Worm (Caenorhabditis elegans) whole organism, L1 larva: Measurements from ENCODE around the gene acdh-2.
A peak's percentile ranks its signal among the peaks of the same experiment; 100 is the strongest.

Experiments used
- C34B4.2 ChIP-seq: sonication (generic microtip); optimal IDR thresholded peaks from 2 replicates; lab custom pipeline; 2017; ENCODE audit warnings: mild to moderate bottlenecking, missing genetic modification characterization, missing compliant biosample characterization
- Y116A8C.19 ChIP-seq: sonication (generic microtip); optimal IDR thresholded peaks from 2 replicates; lab custom pipeline; 2016; ENCODE audit warnings: missing compliant biosample characterization, missing genetic modification characterization, borderline replicate concordance
- aha-1 ChIP-seq: fragments of 150-350 bp; optimal IDR thresholded peaks from 2 replicates; lab custom pipeline; 2014; ENCODE audit warnings: missing biosample characterization, missing genetic modification characterization
- aly-2 ChIP-seq: fragments of 150-350 bp; optimal IDR thresholded peaks from 2 replicates; lab custom pipeline; 2014; ENCODE audit warnings: missing biosample characterization, missing genetic modification characterization
- ama-1 ChIP-seq: fragments of 150-350 bp; optimal IDR thresholded peaks from 2 replicates; lab custom pipeline; 2014
- ceh-63 ChIP-seq: fragments of 200-800 bp; sonication (Bioruptor generic); optimal IDR thresholded peaks from 2 replicates; lab custom pipeline; 2018; ENCODE audit warnings: mild to moderate bottlenecking, missing genetic modification characterization, missing compliant biosample characterization
- ceh-8 ChIP-seq: fragments of 200-800 bp; sonication (Bioruptor generic); optimal IDR thresholded peaks from 2 replicates; lab custom pipeline; 2018; ENCODE audit warnings: mild to moderate bottlenecking, missing genetic modification characterization, moderate library complexity, missing compliant biosample characterization
- ceh-88 ChIP-seq: fragments of 200-800 bp; sonication (Bioruptor generic); IDR thresholded peaks from 2 replicates; pipeline ENCODE4 v1.3.6; 2022; ENCODE audit warnings: missing genetic modification characterization, missing compliant biosample characterization
- ceh-90 ChIP-seq: sonication (generic microtip); optimal IDR thresholded peaks from 2 replicates; lab custom pipeline; 2016; ENCODE audit warnings: missing genetic modification characterization, missing compliant biosample characterization
- ces-1 ChIP-seq: fragments of 150-350 bp; optimal IDR thresholded peaks from 2 replicates; lab custom pipeline; 2014; ENCODE audit warnings: missing biosample characterization, missing genetic modification reagents, missing genetic modification characterization
- efl-1 ChIP-seq, 4 experiments: fragments of 150-350 bp; optimal IDR thresholded peaks in 3 of 4; peaks in 1 of 4; 1 replicate in 1 of 4; 2 replicates in 3 of 4; lab custom pipeline; 2014; ENCODE audit warnings: missing biosample characterization in 2 of 4, missing genetic modification characterization in 2 of 4, missing genetic modification reagents in 2 of 4
- efl-3 ChIP-seq: fragments of 200-800 bp; sonication (Bioruptor generic); optimal IDR thresholded peaks from 2 replicates; lab custom pipeline; 2018; ENCODE audit warnings: mild to moderate bottlenecking, missing genetic modification characterization, missing compliant biosample characterization
- elt-2 ChIP-seq: sonication (generic microtip); optimal IDR thresholded peaks from 2 replicates; lab custom pipeline; 2016; ENCODE audit warnings: missing genetic modification characterization, mild to moderate bottlenecking, inconsistent platforms, missing compliant biosample characterization, missing genetic modification reagents
- fkh-4 ChIP-seq: sonication (generic microtip); optimal IDR thresholded peaks from 2 replicates; lab custom pipeline; 2016; ENCODE audit warnings: missing compliant biosample characterization, missing genetic modification characterization, borderline replicate concordance
- fos-1 ChIP-seq: fragments of 150-350 bp; optimal IDR thresholded peaks from 2 replicates; lab custom pipeline; 2014; ENCODE audit warnings: missing biosample characterization, missing genetic modification characterization
- hlh-4 ChIP-seq: sonication (generic microtip); optimal IDR thresholded peaks from 2 replicates; lab custom pipeline; 2016; ENCODE audit warnings: mild to moderate bottlenecking, missing genetic modification characterization, missing compliant biosample characterization
- hpl-2 ChIP-seq: fragments of 150-350 bp; optimal IDR thresholded peaks from 2 replicates; lab custom pipeline; 2014; ENCODE audit warnings: missing biosample characterization, missing genetic modification reagents, missing genetic modification characterization
- lin-14 ChIP-seq: fragments of 200-800 bp; sonication (Bioruptor generic); optimal IDR thresholded peaks from 2 replicates; lab custom pipeline; 2018; ENCODE audit warnings: mild to moderate bottlenecking, missing genetic modification characterization, moderate library complexity, missing compliant biosample characterization
- lin-15B ChIP-seq: fragments of 150-350 bp; sonication (generic microtip); optimal IDR thresholded peaks from 3 replicates; lab custom pipeline; 2014; ENCODE audit warnings: missing biosample characterization, missing genetic modification characterization
- lin-35 ChIP-seq, 2 experiments: fragments of 150-350 bp; optimal IDR thresholded peaks; 2 replicates each; lab custom pipeline; 2014; ENCODE audit warnings: missing biosample characterization in 2 of 2, missing genetic modification characterization in 2 of 2, missing genetic modification reagents in 2 of 2
- mab-9 ChIP-seq: fragments of 200-800 bp; sonication (Bioruptor generic); IDR thresholded peaks from 2 replicates; pipeline ENCODE4 v1.3.6; 2022; ENCODE audit warnings: missing genetic modification reagents, missing genetic modification characterization, missing compliant biosample characterization
- mdl-1 ChIP-seq, 2 experiments: fragments of 150-350 bp; optimal IDR thresholded peaks; 2 replicates each; lab custom pipeline; 2014 to 2017; ENCODE audit warnings: missing biosample characterization in 2 of 2, missing genetic modification characterization in 2 of 2, inconsistent platforms in 1 of 2
- nhr-12 ChIP-seq: sonication (generic microtip); optimal IDR thresholded peaks from 2 replicates; lab custom pipeline; 2017; ENCODE audit warnings: missing biosample characterization, missing genetic modification characterization
- nhr-20 ChIP-seq: sonication (generic microtip); optimal IDR thresholded peaks from 2 replicates; lab custom pipeline; 2016; ENCODE audit warnings: mild to moderate bottlenecking, missing genetic modification characterization, missing compliant biosample characterization
- nhr-28 ChIP-seq: fragments of 150-350 bp; optimal IDR thresholded peaks from 2 replicates; lab custom pipeline; 2014; ENCODE audit warnings: missing biosample characterization, missing genetic modification characterization
- nhr-71 ChIP-seq: sonication (generic microtip); optimal IDR thresholded peaks from 2 replicates; lab custom pipeline; 2016; ENCODE audit warnings: mild to moderate bottlenecking, missing genetic modification characterization, moderate library complexity, missing compliant biosample characterization
- nhr-77 ChIP-seq: fragments of 150-350 bp; optimal IDR thresholded peaks from 2 replicates; lab custom pipeline; 2014; ENCODE audit warnings: missing biosample characterization, missing genetic modification characterization
- nhr-85 ChIP-seq: sonication (generic microtip); peaks from one replicate; lab custom pipeline; 2016; ENCODE audit warnings: missing genetic modification characterization, inconsistent platforms, missing compliant biosample characterization
- pag-3 ChIP-seq: sonication (generic microtip); optimal IDR thresholded peaks from 2 replicates; lab custom pipeline; 2017; ENCODE audit warnings: missing genetic modification characterization, mild to moderate bottlenecking, missing compliant biosample characterization, antibody characterized with exemption, borderline replicate concordance; ENCODE audit not compliant: insufficient read depth
- pax-3 ChIP-seq: fragments of 200-800 bp; sonication (Bioruptor generic); optimal IDR thresholded peaks from 2 replicates; lab custom pipeline; 2018; ENCODE audit warnings: mild to moderate bottlenecking, missing genetic modification characterization, moderate library complexity, missing compliant biosample characterization
- sox-4 ChIP-seq: sonication (generic microtip); optimal IDR thresholded peaks from 2 replicates; lab custom pipeline; 2016; ENCODE audit warnings: missing genetic modification characterization, missing compliant biosample characterization
- swsn-7 ChIP-seq: sonication (generic microtip); optimal IDR thresholded peaks from 2 replicates; lab custom pipeline; 2016; ENCODE audit warnings: missing genetic modification characterization, missing compliant biosample characterization
- tbx-2 ChIP-seq: sonication (generic microtip); optimal IDR thresholded peaks from 2 replicates; lab custom pipeline; 2016; ENCODE audit warnings: missing genetic modification characterization, missing compliant biosample characterization
- xbp-1 ChIP-seq: sonication (generic microtip); optimal IDR thresholded peaks from 2 replicates; lab custom pipeline; 2016; ENCODE audit warnings: missing genetic modification characterization, missing compliant biosample characterization
- zip-4 ChIP-seq: fragments of 200-800 bp; sonication (Bioruptor generic); optimal IDR thresholded peaks from 2 replicates; lab custom pipeline; 2018; ENCODE audit warnings: mild to moderate bottlenecking, missing genetic modification characterization, moderate library complexity, missing compliant biosample characterization

acdh-2 gene

DNA sequence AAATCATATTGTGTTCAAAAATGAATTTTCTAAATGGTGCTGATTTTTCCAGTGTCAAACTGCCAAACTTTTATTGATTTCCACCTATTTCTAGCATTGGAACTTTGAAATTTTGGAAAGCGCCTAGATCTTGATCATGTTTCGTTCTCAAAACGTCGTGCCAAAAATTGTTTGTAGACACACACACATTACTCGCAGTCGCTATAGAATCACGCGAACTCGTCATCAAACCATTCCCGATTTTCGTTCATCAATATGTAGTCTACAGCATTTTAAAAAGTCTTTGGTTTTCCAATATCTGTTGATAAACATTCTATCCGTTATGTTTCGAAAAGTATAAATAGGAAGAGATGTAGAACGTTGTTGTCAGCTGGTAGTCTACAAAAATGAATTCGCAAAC lies 23.0 kb upstream of the acdh-2 start, which contains the start of the genes C17C3.1 and C17C3.15:
Gene C17C3.1 (plus strand): TSS at position 301 of the 400 bp plus-strand sequence.
Gene C17C3.15 (plus strand): TSS at position 383 of the 400 bp plus-strand sequence.
- TF ChIP-seq swsn-7 (tag; lab: Kevin White, UChicago) (no peak), efl-1 (optimal IDR thresholded peaks at IDR 0.05; lab: Kevin White, UChicago) (no peak), efl-1 (GFP tag; optimal IDR thresholded peaks at IDR 0.05 in 1 of 2; lab: Kevin White, UChicago) (no peak), lin-15B (tag; lab: Kevin White, UChicago) (no peak), pax-3 (tag; lab: Kevin White, UChicago) (no peak), hlh-4 (tag; lab: Kevin White, UChicago) (no peak), hpl-2 (no peak), ceh-88 (GFP tag; lab: Robert Waterston, UW) (no peak), lin-14 (GFP tag; lab: Kevin White, UChicago) (peak; percentile 11), aly-2 (no peak), lin-35 (GFP tag; optimal IDR thresholded peaks at IDR 0.05; lab: Kevin White, UChicago) (no peak), nhr-71 (tag; lab: Kevin White, UChicago) (peak; percentile 9), efl-3 (GFP tag; lab: Kevin White, UChicago) (no peak), pag-3 (tag; lab: Kevin White, UChicago) (no peak), nhr-12 (no peak), nhr-85 (tag; lab: Kevin White, UChicago) (peak; percentile 78)

DNA sequence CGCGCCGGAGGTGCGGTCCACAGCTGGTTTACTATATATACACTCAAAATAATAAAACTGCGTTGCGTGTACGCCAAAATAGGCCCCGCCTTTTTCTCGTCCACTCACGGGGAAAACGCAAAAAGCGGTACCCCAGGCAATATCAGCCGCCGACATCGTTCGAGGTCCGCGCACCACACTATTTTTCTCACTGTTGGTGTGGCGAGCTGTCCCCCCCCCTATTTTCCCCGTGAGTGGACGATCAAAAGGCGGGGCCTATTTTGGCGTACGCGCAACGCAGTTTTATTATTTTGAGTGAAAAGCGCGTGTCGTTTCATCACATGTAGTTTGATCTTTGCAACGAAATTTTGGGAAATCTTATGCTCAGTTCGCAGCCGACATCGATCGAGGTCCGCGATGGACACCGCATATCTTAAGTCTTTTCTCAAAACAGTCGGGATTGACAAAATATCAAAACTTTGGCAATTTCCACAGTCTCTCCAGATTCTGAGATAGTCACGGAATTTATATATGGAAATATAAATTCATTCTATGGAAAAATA lies 17.9 kb upstream of the acdh-2 start:
- TF ChIP-seq efl-1 (optimal IDR thresholded peaks at IDR 0.05; lab: Kevin White, UChicago), result no peak
- TF ChIP-seq efl-1 (GFP tag; optimal IDR thresholded peaks at IDR 0.05 in 1 of 2; lab: Kevin White, UChicago), result no peak
- TF ChIP-seq zip-4 (GFP tag; lab: Kevin White, UChicago), result no peak
- TF ChIP-seq ceh-8, result no peak
- TF ChIP-seq efl-3 (GFP tag; lab: Kevin White, UChicago), result no peak
- TF ChIP-seq xbp-1 (tag; lab: Kevin White, UChicago), result no peak
- no peak for TF ChIP-seq sox-4 (tag; lab: Kevin White, UChicago)
- TF ChIP-seq ceh-90 (tag; lab: Kevin White, UChicago), result no peak
- no peak for TF ChIP-seq fkh-4 (tag; lab: Kevin White, UChicago)
- TF ChIP-seq hlh-4 (tag; lab: Kevin White, UChicago), result no peak
- no peak for TF ChIP-seq ceh-63 (GFP tag; lab: Kevin White, UChicago)
- TF ChIP-seq ces-1 (GFP tag; lab: Kevin White, UChicago), result no peak
- no peak for TF ChIP-seq fos-1 (tag; lab: Kevin White, UChicago)
- TF ChIP-seq aha-1 (tag; lab: Kevin White, UChicago), result no peak
- no peak for TF ChIP-seq ama-1 (lab: Kevin White, UChicago)

DNA sequence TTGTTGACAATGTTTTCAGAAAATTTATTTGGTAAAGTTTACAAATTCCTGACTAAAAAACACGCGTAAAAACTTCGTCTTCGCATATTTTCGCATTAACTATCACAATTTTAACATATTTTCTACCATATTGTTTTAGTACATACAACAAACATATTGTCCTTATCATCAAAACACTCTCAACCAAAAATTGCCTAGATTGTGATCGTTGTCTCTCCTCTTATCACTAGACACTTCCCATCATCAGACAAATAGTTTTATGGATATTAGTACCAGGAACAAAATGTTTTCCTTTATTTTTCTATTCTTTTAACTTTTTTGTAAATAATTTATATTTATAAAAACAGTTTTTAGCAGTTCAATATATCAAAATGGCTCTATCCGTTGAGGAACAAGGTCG lies 14.1 kb upstream of the acdh-2 start, which contains the start of gene C17C3.3:
Gene C17C3.3 (plus strand): TSS at position 346 of the 400 bp plus-strand sequence.
- peak; percentile 92 for TF ChIP-seq elt-2 (tag; lab: Kevin White, UChicago)
- TF ChIP-seq tbx-2, result no peak
- TF ChIP-seq, all 84 proteins: peak for 1

DNA sequence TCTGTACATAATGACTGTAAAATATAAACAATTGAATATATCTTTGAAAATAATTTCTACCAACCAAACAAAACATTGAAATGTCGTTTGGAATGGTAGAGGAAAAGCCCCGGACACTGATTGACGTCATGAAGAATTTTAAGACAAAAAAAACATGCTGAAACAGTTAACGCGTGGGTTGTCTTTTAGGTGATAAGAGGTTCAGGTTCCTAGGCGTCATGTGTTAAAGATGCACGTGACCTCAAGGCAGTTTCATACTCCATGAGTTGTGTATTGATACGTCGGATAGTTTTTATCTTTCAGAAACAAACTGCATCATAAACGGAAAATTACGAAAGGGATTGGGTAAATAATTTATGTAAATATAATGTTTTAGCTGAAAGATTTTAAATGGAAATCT lies 9.8 kb upstream of the acdh-2 start:
- TF ChIP-seq elt-2 (tag; lab: Kevin White, UChicago), result peak; percentile 99
- TF ChIP-seq nhr-28 (tag; lab: Kevin White, UChicago), result no peak
- peak in 1 of 2 experiments; percentile 22 for TF ChIP-seq mdl-1 (tag; optimal IDR thresholded peaks at IDR 0.05; lab: Kevin White, UChicago)
- TF ChIP-seq lin-15B (tag; lab: Kevin White, UChicago), result no peak
- TF ChIP-seq C34B4.2 (tag; lab: Kevin White, UChicago), result no peak
- TF ChIP-seq lin-35 (GFP tag; optimal IDR thresholded peaks at IDR 0.05; lab: Kevin White, UChicago), result peak in 1 of 2 experiments; percentile 57
- no peak for TF ChIP-seq nhr-77
- no peak for TF ChIP-seq mab-9 (GFP tag; lab: Robert Waterston, UW)
- peak; percentile 21 for TF ChIP-seq nhr-20 (tag; lab: Kevin White, UChicago)
- no peak for TF ChIP-seq lin-14 (GFP tag; lab: Kevin White, UChicago)
- peak; percentile 59 for TF ChIP-seq nhr-71 (tag; lab: Kevin White, UChicago)
- no peak for TF ChIP-seq Y116A8C.19 (tag; lab: Kevin White, UChicago)
